Fruit fly (Drosophila melanogaster) whole organism, embryonic: ENCODE data around the gene Cad74A.

Source experiments
- Atf-2 ChIP-seq: fragments of 200-800 bp; sonication (Bioruptor generic); optimal IDR thresholded peaks from 2 replicates; lab custom pipeline; 2016; ENCODE audit warnings: missing biosample characterization, missing genetic modification characterization
- CG10366 ChIP-seq: fragments of 200-800 bp; sonication (Bioruptor generic); IDR thresholded peaks from 2 replicates; pipeline ENCODE4 v1.3.6; 2022; ENCODE audit warnings: missing biosample characterization, missing genetic modification characterization
- CG14860 ChIP-seq: fragments of 200-800 bp; sonication (Bioruptor generic); IDR thresholded peaks from 3 replicates; pipeline ENCODE4 v1.3.6; 2022; ENCODE audit warnings: missing biosample characterization, missing genetic modification characterization; ENCODE audit not compliant: partially characterized antibody
- CG1647 ChIP-seq: fragments of 200-800 bp; sonication (Bioruptor generic); optimal IDR thresholded peaks from 3 replicates; lab custom pipeline; 2016; ENCODE audit warnings: missing biosample characterization, missing genetic modification characterization
- CG17186 ChIP-seq: fragments of 200-800 bp; sonication (Bioruptor generic); optimal IDR thresholded peaks from 3 replicates; lab custom pipeline; 2017; ENCODE audit warnings: missing biosample characterization, missing genetic modification reagents, missing genetic modification characterization
- CG17612 ChIP-seq: fragments of 200-800 bp; sonication (Bioruptor generic); IDR thresholded peaks from 2 replicates; pipeline ENCODE4 v1.3.6; 2022; ENCODE audit warnings: missing biosample characterization, missing genetic modification characterization
- CG17912 ChIP-seq: fragments of 200-800 bp; sonication (Bioruptor generic); optimal IDR thresholded peaks from 2 replicates; lab custom pipeline; 2018; ENCODE audit warnings: missing biosample characterization, mild to moderate bottlenecking, missing genetic modification characterization
- CG2129 ChIP-seq: fragments of 200-800 bp; sonication (Bioruptor generic); IDR thresholded peaks from 2 replicates; pipeline ENCODE4 v1.3.6; 2022; ENCODE audit warnings: missing biosample characterization, missing genetic modification characterization; ENCODE audit not compliant: partially characterized antibody
- CG2712 ChIP-seq: fragments of 200-800 bp; optimal IDR thresholded peaks from 3 replicates; lab custom pipeline; 2019; ENCODE audit warnings: missing biosample characterization, mild to moderate bottlenecking, missing genetic modification characterization, moderate library complexity
- CG3847 ChIP-seq: fragments of 200-800 bp; sonication (Bioruptor generic); IDR thresholded peaks from 2 replicates; pipeline ENCODE4 v1.3.6; 2022; ENCODE audit warnings: missing biosample characterization, missing genetic modification characterization
- CG4424 ChIP-seq: fragments of 200-800 bp; sonication (Bioruptor generic); optimal IDR thresholded peaks from 3 replicates; lab custom pipeline; 2016; ENCODE audit warnings: missing biosample characterization, missing genetic modification characterization
- CG6175 ChIP-seq: fragments of 200-800 bp; sonication (Bioruptor generic); IDR thresholded peaks from 3 replicates; pipeline ENCODE4 v1.3.6; 2022; ENCODE audit warnings: missing biosample characterization, missing genetic modification characterization
- CG6689 ChIP-seq: fragments of 200-800 bp; sonication (Bioruptor generic); IDR thresholded peaks from 2 replicates; pipeline ENCODE4 v1.3.6; 2022; ENCODE audit warnings: missing biosample characterization, missing genetic modification characterization
- CG7372 ChIP-seq: fragments of 200-800 bp; sonication (Bioruptor generic); IDR thresholded peaks from 2 replicates; pipeline ENCODE4 v1.3.6; 2022; ENCODE audit warnings: missing biosample characterization, missing genetic modification characterization
- CG8924 ChIP-seq: fragments of 200-800 bp; optimal IDR thresholded peaks from 3 replicates; lab custom pipeline; 2019; ENCODE audit warnings: missing biosample characterization, mild to moderate bottlenecking, missing genetic modification characterization, moderate library complexity
- CG9215 ChIP-seq: fragments of 200-800 bp; sonication (Bioruptor generic); IDR thresholded peaks from 2 replicates; pipeline ENCODE4 v1.3.6; 2022; ENCODE audit warnings: missing biosample characterization, missing genetic modification characterization
- CG9797 ChIP-seq: fragments of 200-800 bp; sonication (Bioruptor generic); optimal IDR thresholded peaks from 3 replicates; lab custom pipeline; 2018; ENCODE audit warnings: missing biosample characterization, mild to moderate bottlenecking, missing genetic modification characterization
- E2f2 ChIP-seq: fragments of 200-800 bp; sonication (Bioruptor generic); IDR thresholded peaks from 2 replicates; pipeline ENCODE4 v1.3.6; 2022; ENCODE audit warnings: missing biosample characterization, missing genetic modification characterization
- HLH3B ChIP-seq: fragments of 200-800 bp; sonication (Bioruptor generic); IDR thresholded peaks from 2 replicates; pipeline ENCODE4 v1.3.6; 2022; ENCODE audit warnings: missing biosample characterization, missing genetic modification characterization
- HmgD ChIP-seq: fragments of 200-800 bp; sonication (Bioruptor generic); optimal IDR thresholded peaks from 3 replicates; lab custom pipeline; 2016; ENCODE audit warnings: missing biosample characterization, missing genetic modification characterization
- Hmr ChIP-seq: fragments of 200-800 bp; sonication (Bioruptor generic); optimal IDR thresholded peaks from 3 replicates; lab custom pipeline; 2017; ENCODE audit warnings: mild to moderate bottlenecking, missing biosample characterization, missing genetic modification reagents, missing genetic modification characterization
- Hsf ChIP-seq: fragments of 200-800 bp; sonication (Bioruptor generic); optimal IDR thresholded peaks from 3 replicates; lab custom pipeline; 2016; ENCODE audit warnings: missing biosample characterization, missing genetic modification characterization
- MBD-R2 ChIP-seq: fragments of 200-800 bp; sonication (Bioruptor generic); IDR thresholded peaks from 2 replicates; pipeline ENCODE4 v1.3.6; 2022; ENCODE audit warnings: missing biosample characterization, missing genetic modification characterization
- Med ChIP-seq: fragments of 200-800 bp; sonication (Bioruptor generic); peaks from one replicate; lab custom pipeline; 2016; ENCODE audit warnings: missing biosample characterization, missing genetic modification characterization, mild to moderate bottlenecking, inconsistent platforms, moderate library complexity
- Rfx ChIP-seq: fragments of 200-800 bp; sonication (Bioruptor generic); IDR thresholded peaks from 2 replicates; pipeline ENCODE4 v1.3.6; 2022; ENCODE audit warnings: missing biosample characterization, missing genetic modification characterization
- Scr ChIP-seq: fragments of 200-800 bp; sonication (Bioruptor generic); IDR thresholded peaks from 2 replicates; pipeline ENCODE4 v1.3.6; 2022; ENCODE audit warnings: missing biosample characterization, missing genetic modification characterization; ENCODE audit not compliant: partially characterized antibody
- Sox102F ChIP-seq: fragments of 200-800 bp; sonication (Bioruptor generic); optimal IDR thresholded peaks from 2 replicates; lab custom pipeline; 2018; ENCODE audit warnings: missing biosample characterization, mild to moderate bottlenecking, missing genetic modification characterization, moderate library complexity
- Tbp ChIP-seq: fragments of >200 bp; optimal IDR thresholded peaks from 2 replicates; lab custom pipeline; 2018; ENCODE audit warnings: missing biosample characterization, missing genetic modification characterization
- Usf ChIP-seq: fragments of 200-800 bp; sonication (Bioruptor generic); optimal IDR thresholded peaks from 2 replicates; lab custom pipeline; 2017; ENCODE audit warnings: missing genotype, missing biosample characterization, missing genetic modification characterization
- Xbp1 ChIP-seq: fragments of 200-800 bp; sonication (Bioruptor generic); optimal IDR thresholded peaks from 3 replicates; lab custom pipeline; 2016; ENCODE audit warnings: missing biosample characterization, mild to moderate bottlenecking, missing genetic modification characterization
- chif ChIP-seq, 2 experiments: fragments of 200-800 bp; sonication (Bioruptor generic); optimal IDR thresholded peaks; 3 replicates each; lab custom pipeline; 2016; ENCODE audit warnings: missing biosample characterization in 2 of 2, missing genetic modification characterization in 2 of 2
- chn ChIP-seq: fragments of 200-800 bp; sonication (Bioruptor generic); optimal IDR thresholded peaks from 2 replicates; lab custom pipeline; 2016; ENCODE audit warnings: missing biosample characterization, missing genetic modification characterization
- crp ChIP-seq, 2 experiments: fragments of 200-800 bp; sonication (Bioruptor generic); optimal IDR thresholded peaks; 2 replicates in 1 of 2; 3 replicates in 1 of 2; lab custom pipeline; 2017; ENCODE audit warnings: missing biosample characterization in 2 of 2, missing genetic modification characterization in 2 of 2, mild to moderate bottlenecking in 1 of 2, moderate library complexity in 1 of 2
- dm ChIP-seq: fragments of 200-800 bp; sonication (Bioruptor generic); optimal IDR thresholded peaks from 3 replicates; lab custom pipeline; 2016; ENCODE audit warnings: missing biosample characterization, missing genetic modification characterization
- dysf ChIP-seq: fragments of 200-800 bp; sonication (Bioruptor generic); IDR thresholded peaks from 3 replicates; pipeline ENCODE4 v1.3.6; 2022; ENCODE audit warnings: missing biosample characterization, missing genetic modification characterization
- exex ChIP-seq: fragments of 200-800 bp; sonication (Bioruptor generic); optimal IDR thresholded peaks from 4 replicates; lab custom pipeline; 2018; ENCODE audit warnings: missing biosample characterization, mild to moderate bottlenecking, missing genetic modification characterization, moderate library complexity
- fd96Cb ChIP-seq: fragments of 200-800 bp; sonication (Bioruptor generic); optimal IDR thresholded peaks from 2 replicates; lab custom pipeline; 2018; ENCODE audit warnings: missing biosample characterization, mild to moderate bottlenecking, missing genetic modification characterization, moderate library complexity
- gfzf ChIP-seq: fragments of 200-800 bp; sonication (Bioruptor generic); optimal IDR thresholded peaks from 2 replicates; lab custom pipeline; 2016; ENCODE audit warnings: missing biosample characterization, mild to moderate bottlenecking, missing genetic modification characterization, moderate library complexity
- grn ChIP-seq: fragments of 200-800 bp; sonication (Bioruptor generic); optimal IDR thresholded peaks from 3 replicates; lab custom pipeline; 2017; ENCODE audit warnings: missing biosample characterization, missing genetic modification characterization
- jumu ChIP-seq: fragments of 200-800 bp; sonication (Bioruptor generic); optimal IDR thresholded peaks from 3 replicates; lab custom pipeline; 2016; ENCODE audit warnings: missing biosample characterization, missing genetic modification characterization
- kah ChIP-seq: fragments of 200-800 bp; sonication (Bioruptor generic); optimal IDR thresholded peaks from 2 replicates; lab custom pipeline; 2018; ENCODE audit warnings: missing biosample characterization, mild to moderate bottlenecking, missing genetic modification characterization
- knrl ChIP-seq: fragments of 200-800 bp; sonication (Bioruptor generic); IDR thresholded peaks from 3 replicates; pipeline ENCODE4 v1.3.6; 2022; ENCODE audit warnings: missing biosample characterization, missing genetic modification characterization; ENCODE audit not compliant: partially characterized antibody
- maf-S ChIP-seq: fragments of 200-800 bp; sonication (Bioruptor generic); optimal IDR thresholded peaks from 2 replicates; lab custom pipeline; 2016; ENCODE audit warnings: missing biosample characterization, missing genetic modification characterization
- peb ChIP-seq: fragments of 200-800 bp; sonication (Bioruptor generic); IDR thresholded peaks from 2 replicates; pipeline ENCODE4 v1.3.6; 2022; ENCODE audit warnings: missing biosample characterization, missing genetic modification characterization
- prd ChIP-seq, 3 experiments: fragments of >200 bp in 2 of 3; fragments of 200-800 bp in 1 of 3; sonication (Bioruptor generic) in 1 of 3; optimal IDR thresholded peaks in 2 of 3; IDR thresholded peaks in 1 of 3; 2 replicates in 2 of 3; 3 replicates in 1 of 3; pipeline versions ENCODE4 v1.3.6 to Lab custom; 2017 to 2022; ENCODE audit warnings: missing biosample characterization in 1 of 3, missing genetic modification characterization in 1 of 3
- rib ChIP-seq: fragments of 200-800 bp; sonication (Bioruptor generic); IDR thresholded peaks from 2 replicates; pipeline ENCODE4 v1.3.6; 2022; ENCODE audit warnings: missing biosample characterization, missing genetic modification characterization
- slbo ChIP-seq: fragments of 200-800 bp; sonication (Bioruptor generic); IDR thresholded peaks from 2 replicates; pipeline ENCODE4 v1.3.6; 2022; ENCODE audit warnings: missing biosample characterization, missing genetic modification characterization
- sqz ChIP-seq: fragments of 200-800 bp; sonication (Bioruptor generic); optimal IDR thresholded peaks from 3 replicates; lab custom pipeline; 2018; ENCODE audit warnings: missing biosample characterization, mild to moderate bottlenecking, missing genetic modification characterization
- tup ChIP-seq: fragments of 200-800 bp; sonication (Bioruptor generic); optimal IDR thresholded peaks from 2 replicates; lab custom pipeline; 2016; ENCODE audit warnings: missing biosample characterization, mild to moderate bottlenecking, missing genetic modification characterization, moderate library complexity
- wek ChIP-seq: fragments of 200-800 bp; sonication (Bioruptor generic); optimal IDR thresholded peaks from 3 replicates; lab custom pipeline; 2018; ENCODE audit warnings: missing biosample characterization, mild to moderate bottlenecking, missing genetic modification characterization, moderate library complexity
- zfh2 ChIP-seq: fragments of 200-800 bp; sonication (Bioruptor generic); optimal IDR thresholded peaks from 2 replicates; lab custom pipeline; 2016; ENCODE audit warnings: missing biosample characterization, missing genetic modification characterization

Gene Cad74A

dm6 chr3L:17352812-17353211 lies 26.5 kb downstream of the Cad74A start (continued):
- no peak for TF ChIP-seq wek (GFP tag; lab: Kevin White, UChicago)
- peak; percentile 99 for TF ChIP-seq CG9215 (GFP tag; lab: Robert Waterston, UW)
- no peak for TF ChIP-seq CG4424
- peak; percentile 33 for TF ChIP-seq Hmr (GFP tag; lab: Kevin White, UChicago)
- no peak for TF ChIP-seq CG2129 (GFP tag; lab: Robert Waterston, UW)
- peak; percentile 42 for TF ChIP-seq CG9797 (GFP tag; lab: Kevin White, UChicago)
- TF ChIP-seq sqz (GFP tag; lab: Kevin White, UChicago) = no peak
- TF ChIP-seq zfh2 (GFP tag; lab: Kevin White, UChicago) = no peak
- TF ChIP-seq CG14860 = no peak
- TF ChIP-seq CG6175 = no peak
- TF ChIP-seq Scr = peak; percentile 45
- TF ChIP-seq Tbp (GFP tag; lab: Kevin White, UChicago) = no peak
- peak; percentile 95 for TF ChIP-seq MBD-R2 (GFP tag; lab: Robert Waterston, UW)
- TF ChIP-seq CG10366 (GFP tag; lab: Robert Waterston, UW) = no peak
- TF ChIP-seq dm (GFP tag; lab: Kevin White, UChicago) = peak; percentile 79
- no peak for TF ChIP-seq prd (optimal IDR thresholded peaks at IDR 0.05; lab: Kevin White, UChicago)
- TF ChIP-seq prd (GFP tag; IDR thresholded peaks at IDR 0.05; lab: Robert Waterston, UW) = no peak
- TF ChIP-seq Hsf = peak; percentile 15
- TF ChIP-seq CG8924 (tag; lab: Kevin White, UChicago) = peak; percentile 64
- TF ChIP-seq HmgD (GFP tag; lab: Kevin White, UChicago) = peak; percentile 63
- no peak for TF ChIP-seq chn
- TF ChIP-seq chif (GFP tag; optimal IDR thresholded peaks at IDR 0.05; lab: Kevin White, UChicago) = no peak
- TF ChIP-seq kah (GFP tag; lab: Kevin White, UChicago) = no peak
- peak; percentile 89 to 97 for TF ChIP-seq crp (GFP tag; optimal IDR thresholded peaks at IDR 0.05; lab: Kevin White, UChicago)
- TF ChIP-seq gfzf (GFP tag; lab: Kevin White, UChicago) = peak; percentile 59
- TF ChIP-seq Rfx (GFP tag; lab: Robert Waterston, UW) = peak; percentile 38
- no peak for TF ChIP-seq grn
- TF ChIP-seq HLH3B (GFP tag; lab: Robert Waterston, UW) = no peak
- TF ChIP-seq jumu = no peak
- no peak for TF ChIP-seq peb (GFP tag; lab: Robert Waterston, UW)
- TF ChIP-seq rib (GFP tag; lab: Robert Waterston, UW) = no peak
- TF ChIP-seq CG2712 = peak; percentile 38
- TF ChIP-seq exex = peak; percentile 32
- peak; percentile 30; the same call in 1 of the 3 replicates for TF ChIP-seq knrl
- TF ChIP-seq CG1647 (GFP tag; lab: Kevin White, UChicago) = no peak
- no peak for TF ChIP-seq dysf
- TF ChIP-seq CG17912 (GFP tag; lab: Kevin White, UChicago) = peak; percentile 34
- TF ChIP-seq CG17612 (GFP tag; lab: Robert Waterston, UW) = no peak
- TF ChIP-seq CG3847 (GFP tag; lab: Robert Waterston, UW) = peak; percentile 58
- no peak for TF ChIP-seq tup (GFP tag; lab: Kevin White, UChicago)
- no peak for TF ChIP-seq fd96Cb
- TF ChIP-seq Sox102F = no peak
- peak; percentile 34; the same call in 1 of the 2 replicates for TF ChIP-seq slbo (GFP tag; lab: Robert Waterston, UW)
- no peak for TF ChIP-seq Med (GFP tag; lab: Kevin White, UChicago)
- peak; percentile 59 for TF ChIP-seq E2f2 (GFP tag; lab: Robert Waterston, UW)
- no peak for TF ChIP-seq CG17186 (GFP tag; lab: Kevin White, UChicago)
- TF ChIP-seq CG6689 (GFP tag; lab: Robert Waterston, UW) = no peak
- TF ChIP-seq Usf (GFP tag; lab: Kevin White, UChicago) = peak; percentile 19
- no peak for TF ChIP-seq Atf-2 (GFP tag; lab: Kevin White, UChicago)
- TF ChIP-seq maf-S (GFP tag; lab: Kevin White, UChicago) = no peak
- no peak for TF ChIP-seq CG7372
- peak; percentile 18 for TF ChIP-seq Xbp1
